Worm (Caenorhabditis elegans): ENCODE results near the gene glb-33.

DNA sequence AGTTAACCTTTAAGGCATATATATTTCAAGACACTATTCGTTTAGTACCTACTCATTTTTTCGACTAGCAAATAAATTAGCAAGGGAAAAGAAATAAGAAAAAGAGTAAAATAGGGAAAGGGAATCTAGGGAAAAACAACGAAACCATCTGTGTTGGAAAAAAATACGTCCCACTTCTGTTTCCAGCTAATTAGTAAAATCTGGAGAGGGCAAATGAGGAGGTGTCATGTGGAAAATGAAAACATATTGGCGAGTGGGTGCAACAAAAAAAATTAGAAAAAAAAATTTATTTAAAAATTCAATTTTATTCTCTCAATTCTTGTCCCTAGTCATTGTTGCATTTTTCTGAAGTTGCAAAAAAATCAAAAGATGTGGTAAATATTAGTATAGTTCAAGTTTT is 44.2 kb upstream of the glb-33 start:
- no peak for TF ChIP-seq tra-4 (tag; optimal IDR thresholded peaks at IDR 0.05)
- TF ChIP-seq ama-1 (optimal IDR thresholded peaks at IDR 0.05): no peak
- no peak for TF ChIP-seq hmg-4 (GFP tag; optimal IDR thresholded peaks at IDR 0.05)
- no peak for TF ChIP-seq B0310.2 (tag; optimal IDR thresholded peaks at IDR 0.05)
- no peak for TF ChIP-seq F13C5.2 (tag; optimal IDR thresholded peaks at IDR 0.05)

Measured in whole organism, early embryonic.